Worm (Caenorhabditis elegans) whole organism, L4 larva: ENCODE results near the gene fbxb-108.
A peak's percentile ranks its signal among the peaks of the same experiment; 100 is the strongest.

Experiments used
- D1046.2 ChIP-seq: fragments of 200-800 bp; sonication (Bioruptor generic); IDR thresholded peaks from 2 replicates; pipeline ENCODE4 v1.3.6; 2022; ENCODE audit warnings: missing genetic modification characterization, missing compliant biosample characterization
- F10B5.3 ChIP-seq: sonication (generic microtip); optimal IDR thresholded peaks from 2 replicates; lab custom pipeline; 2016; ENCODE audit warnings: mild to moderate bottlenecking, missing genetic modification characterization, missing compliant biosample characterization
- F26F4.8 ChIP-seq: fragments of 200-800 bp; sonication (Bioruptor generic); conservative IDR thresholded peaks from 2 replicates; pipeline ENCODE4 v1.3.6; 2022; ENCODE audit warnings: missing genetic modification characterization, missing compliant biosample characterization
- F49E8.2 ChIP-seq: sonication (generic microtip); optimal IDR thresholded peaks from 2 replicates; lab custom pipeline; 2016; ENCODE audit warnings: missing compliant biosample characterization, mild to moderate bottlenecking, missing genetic modification characterization, borderline replicate concordance
- T20F7.1 ChIP-seq: fragments of 200-800 bp; sonication (Bioruptor generic); optimal IDR thresholded peaks from 2 replicates; lab custom pipeline; 2018; ENCODE audit warnings: mild to moderate bottlenecking, missing genetic modification characterization, missing compliant biosample characterization
- T26A8.4 ChIP-seq: fragments of 200-800 bp; sonication (Bioruptor generic); IDR thresholded peaks from 2 replicates; pipeline ENCODE4 v1.3.6; 2022; ENCODE audit warnings: missing genetic modification characterization, missing compliant biosample characterization
- Y105C5A.15 ChIP-seq: fragments of 200-800 bp; sonication (Bioruptor generic); IDR thresholded peaks from 2 replicates; pipeline ENCODE4 v1.3.6; 2022; ENCODE audit warnings: missing genetic modification characterization, missing compliant biosample characterization
- Y75B8A.6 ChIP-seq: fragments of 200-800 bp; sonication (Bioruptor generic); IDR thresholded peaks from 2 replicates; pipeline ENCODE4 v1.3.6; 2022; ENCODE audit warnings: missing genetic modification reagents, missing genetic modification characterization, missing compliant biosample characterization
- ZK546.5 ChIP-seq, 2 experiments: sonication (generic microtip); optimal IDR thresholded peaks; 2 replicates each; lab custom pipeline; 2017; ENCODE audit warnings: missing biosample characterization in 2 of 2, missing genetic modification characterization in 2 of 2
- aly-2 ChIP-seq: sonication (generic microtip); optimal IDR thresholded peaks from 2 replicates; lab custom pipeline; 2018; ENCODE audit warnings: missing biosample characterization, missing genetic modification characterization
- ama-1 ChIP-seq: fragments of 150-350 bp; optimal IDR thresholded peaks from 2 replicates; lab custom pipeline; 2014; ENCODE audit warnings: inconsistent platforms, mixed read lengths
- cey-2 ChIP-seq: sonication (generic microtip); optimal IDR thresholded peaks from 3 replicates; lab custom pipeline; 2017; ENCODE audit warnings: missing genetic modification characterization, mild to moderate bottlenecking, missing compliant biosample characterization, antibody characterized with exemption, borderline replicate concordance; ENCODE audit not compliant: insufficient read depth
- dmd-9 ChIP-seq: fragments of 200-800 bp; sonication (Bioruptor generic); IDR thresholded peaks from 2 replicates; pipeline ENCODE4 v1.3.6; 2022; ENCODE audit warnings: missing genetic modification reagents, missing genetic modification characterization, missing compliant biosample characterization
- dpl-1 ChIP-seq: fragments of 150-350 bp; optimal IDR thresholded peaks from 2 replicates; lab custom pipeline; 2014; ENCODE audit warnings: missing biosample characterization, missing genetic modification reagents, missing genetic modification characterization
- dve-1 ChIP-seq: sonication (generic microtip); optimal IDR thresholded peaks from 2 replicates; lab custom pipeline; 2017; ENCODE audit warnings: antibody characterized with exemption, mild to moderate bottlenecking, missing genetic modification characterization, missing compliant biosample characterization; ENCODE audit not compliant: insufficient read depth
- gei-8 ChIP-seq: fragments of 200-800 bp; sonication (Bioruptor generic); optimal IDR thresholded peaks from 2 replicates; lab custom pipeline; 2018; ENCODE audit warnings: mild to moderate bottlenecking, missing genetic modification characterization, missing compliant biosample characterization
- hmg-1.1 ChIP-seq: fragments of 200-800 bp; sonication (Bioruptor generic); IDR thresholded peaks from 2 replicates; pipeline ENCODE4 v1.3.6; 2022; ENCODE audit warnings: missing genetic modification reagents, missing genetic modification characterization, missing compliant biosample characterization
- jun-1 ChIP-seq: fragments of 150-350 bp; optimal IDR thresholded peaks from 2 replicates; lab custom pipeline; 2014; ENCODE audit warnings: missing biosample characterization, missing genetic modification reagents, missing genetic modification characterization
- lin-1 ChIP-seq: fragments of 200-800 bp; sonication (Bioruptor generic); IDR thresholded peaks from 2 replicates; pipeline ENCODE4 v1.3.6; 2022; ENCODE audit warnings: missing genetic modification reagents, missing genetic modification characterization, missing compliant biosample characterization
- lin-15B ChIP-seq: fragments of 150-350 bp; sonication (generic microtip); optimal IDR thresholded peaks from 3 replicates; lab custom pipeline; 2014; ENCODE audit warnings: missing biosample characterization, missing genetic modification characterization
- lin-38 ChIP-seq: fragments of 200-800 bp; sonication (Bioruptor generic); IDR thresholded peaks from 2 replicates; pipeline ENCODE4 v1.3.6; 2022; ENCODE audit warnings: missing genetic modification reagents, missing genetic modification characterization, missing compliant biosample characterization
- lin-39 ChIP-seq: fragments of 150-350 bp; optimal IDR thresholded peaks from 2 replicates; lab custom pipeline; 2014; ENCODE audit warnings: missing biosample characterization, missing genetic modification reagents, missing genetic modification characterization
- lir-3 ChIP-seq: sonication (generic microtip); optimal IDR thresholded peaks from 2 replicates; lab custom pipeline; 2016; ENCODE audit warnings: mild to moderate bottlenecking, missing genetic modification characterization, missing compliant biosample characterization
- lsy-2 ChIP-seq, 2 experiments: fragments of 150-350 bp in 1 of 2; sonication (generic microtip) in 1 of 2; optimal IDR thresholded peaks; 2 replicates each; lab custom pipeline; 2014 to 2017; ENCODE audit warnings: missing biosample characterization in 2 of 2, missing genetic modification characterization in 2 of 2
- nhr-10 ChIP-seq: fragments of 150-350 bp; optimal IDR thresholded peaks from 2 replicates; lab custom pipeline; 2014; ENCODE audit warnings: missing biosample characterization, missing genetic modification characterization
- nhr-102 ChIP-seq: sonication (generic microtip); optimal IDR thresholded peaks from 2 replicates; lab custom pipeline; 2016; ENCODE audit warnings: mild to moderate bottlenecking, missing genetic modification characterization, moderate library complexity, missing compliant biosample characterization
- nhr-237 ChIP-seq: sonication (generic microtip); optimal IDR thresholded peaks from 2 replicates; lab custom pipeline; 2017; ENCODE audit warnings: missing biosample characterization, missing genetic modification characterization
- nhr-25 ChIP-seq: sonication (generic microtip); optimal IDR thresholded peaks from 2 replicates; lab custom pipeline; 2017; ENCODE audit warnings: missing genetic modification characterization, mild to moderate bottlenecking, missing compliant biosample characterization, antibody characterized with exemption, moderate library complexity, borderline replicate concordance; ENCODE audit not compliant: insufficient read depth
- nhr-42 ChIP-seq: fragments of 200-800 bp; sonication (Bioruptor generic); IDR thresholded peaks from 2 replicates; pipeline ENCODE4 v1.3.6; 2022; ENCODE audit warnings: missing genetic modification characterization, missing compliant biosample characterization
- nhr-77 ChIP-seq: fragments of 150-350 bp; optimal IDR thresholded peaks from 2 replicates; lab custom pipeline; 2014; ENCODE audit warnings: missing biosample characterization, missing genetic modification characterization
- php-3 ChIP-seq: fragments of 200-800 bp; sonication (Bioruptor generic); IDR thresholded peaks from 2 replicates; pipeline ENCODE4 v1.3.6; 2022; ENCODE audit warnings: missing genetic modification reagents, missing genetic modification characterization, missing compliant biosample characterization
- pqm-1 ChIP-seq: sonication (generic microtip); optimal IDR thresholded peaks from 2 replicates; lab custom pipeline; 2017; ENCODE audit warnings: missing biosample characterization, missing genetic modification characterization
- snpc-1.2 ChIP-seq: fragments of 200-800 bp; sonication (Bioruptor generic); IDR thresholded peaks from 2 replicates; pipeline ENCODE4 v1.3.6; 2022; ENCODE audit warnings: missing genetic modification reagents, missing genetic modification characterization, missing compliant biosample characterization
- spr-1 ChIP-seq: sonication (generic microtip); optimal IDR thresholded peaks from 2 replicates; lab custom pipeline; 2016; ENCODE audit warnings: mild to moderate bottlenecking, missing genetic modification characterization, missing compliant biosample characterization
- spr-3 ChIP-seq: fragments of 200-800 bp; sonication (Bioruptor generic); optimal IDR thresholded peaks from 2 replicates; lab custom pipeline; 2018; ENCODE audit warnings: mild to moderate bottlenecking, missing genetic modification characterization, missing compliant biosample characterization
- tag-97 ChIP-seq: fragments of 200-800 bp; sonication (Bioruptor generic); IDR thresholded peaks from 2 replicates; pipeline ENCODE4 v1.3.6; 2022; ENCODE audit warnings: missing genetic modification characterization, missing compliant biosample characterization
- unc-39 ChIP-seq: sonication (generic microtip); optimal IDR thresholded peaks from 2 replicates; lab custom pipeline; 2017; ENCODE audit warnings: missing biosample characterization, missing genetic modification characterization
- unc-62 ChIP-seq, 3 experiments: fragments of 150-350 bp in 1 of 3; sonication (generic microtip); optimal IDR thresholded peaks in 2 of 3; peaks in 1 of 3; 1 replicate in 1 of 3; 2 replicates in 2 of 3; lab custom pipeline; 2014 to 2017; ENCODE audit warnings: missing biosample characterization in 3 of 3, missing genetic modification characterization in 3 of 3, missing genetic modification reagents in 3 of 3, missing genotype in 1 of 3
- zag-1 ChIP-seq: fragments of 150-350 bp; optimal IDR thresholded peaks from 2 replicates; lab custom pipeline; 2014; ENCODE audit warnings: missing biosample characterization, missing genetic modification characterization
- zip-11 ChIP-seq: fragments of 200-800 bp; sonication (Bioruptor generic); IDR thresholded peaks from 2 replicates; pipeline ENCODE4 v1.3.6; 2022; ENCODE audit warnings: missing genetic modification characterization, missing compliant biosample characterization
- zip-2 ChIP-seq: fragments of 150-350 bp; optimal IDR thresholded peaks from 2 replicates; lab custom pipeline; 2014; ENCODE audit warnings: missing biosample characterization, missing genetic modification characterization

Gene fbxb-108

ce11 chrII:2770788-2771187, 6.0 kb downstream of the fbxb-108 start, which contains the start of gene fbxb-105:
Gene fbxb-105, minus strand, starts transcription at chrII:2770888.
- TF ChIP-seq lir-3 (no peak), jun-1 (tag; lab: Kevin White, UChicago) (no peak), T20F7.1 (no peak), F26F4.8 (GFP tag; lab: Robert Waterston, UW) (no peak), ama-1 (no peak), nhr-237 (tag; lab: Kevin White, UChicago) (no peak), zip-11 (no peak), dve-1 (tag; lab: Kevin White, UChicago) (no peak), pqm-1 (tag; lab: Kevin White, UChicago) (no peak), lin-15B (no peak), nhr-102 (no peak), nhr-10 (tag; lab: Kevin White, UChicago) (no peak), dpl-1 (GFP tag; lab: Kevin White, UChicago) (no peak), spr-1 (tag; lab: Kevin White, UChicago) (no peak), zip-2 (tag; lab: Kevin White, UChicago) (no peak), spr-3 (GFP tag; lab: Kevin White, UChicago) (no peak), aly-2 (tag; lab: Kevin White, UChicago) (no peak), F49E8.2 (tag; lab: Kevin White, UChicago) (no peak), lin-39 (tag; lab: Kevin White, UChicago) (no peak)

- TF ChIP-seq lsy-2 (tag; optimal IDR thresholded peaks at IDR 0.05; lab: Kevin White, UChicago) (no peak), nhr-77 (tag; lab: Kevin White, UChicago) (no peak), Y75B8A.6 (GFP tag; lab: Robert Waterston, UW) (no peak), T26A8.4 (no peak), dmd-9 (GFP tag; lab: Robert Waterston, UW) (no peak), nhr-25 (tag; lab: Kevin White, UChicago) (no peak), lin-38 (GFP tag; lab: Robert Waterston, UW) (no peak), F26F4.8 (GFP tag; lab: Robert Waterston, UW) (no peak), snpc-1.2 (GFP tag; lab: Robert Waterston, UW) (no peak), F10B5.3 (tag; lab: Kevin White, UChicago) (no peak), gei-8 (GFP tag; lab: Kevin White, UChicago) (no peak), nhr-102 (no peak), nhr-42 (GFP tag; lab: Robert Waterston, UW) (no peak), zag-1 (tag; lab: Kevin White, UChicago) (no peak), hmg-1.1 (no peak), ama-1 (no peak), Y105C5A.15 (GFP tag; lab: Robert Waterston, UW) (no peak), tag-97 (no peak), lir-3 (no peak), cey-2 (tag; lab: Kevin White, UChicago) (no peak)
These were observed 7.4 kb downstream of the fbxb-108 start, which contains the start of gene sdz-10 for ce11 chrII:2772166-2772565. Gene sdz-10, minus strand, starts transcription at chrII:2772266.

ce11 chrII:2773534-2773933, 8.8 kb downstream of the fbxb-108 start, which contains the start of gene sdz-9:
Gene sdz-9, minus strand, starts transcription at chrII:2773634.
- TF ChIP-seq lin-1 (no peak), ZK546.5 (tag; optimal IDR thresholded peaks at IDR 0.05; lab: Kevin White, UChicago) (no peak), unc-62 (GFP tag; optimal IDR thresholded peaks at IDR 0.05 in 1 of 2; lab: Kevin White, UChicago) (peak in 1 of 2 experiments; percentile 10), unc-62 (tag; optimal IDR thresholded peaks at IDR 0.05; lab: Kevin White, UChicago) (no peak), unc-39 (tag; lab: Kevin White, UChicago) (no peak), php-3 (GFP tag; lab: Robert Waterston, UW) (no peak), D1046.2 (GFP tag; lab: Robert Waterston, UW) (no peak), T20F7.1 (no peak)
